Worm (Caenorhabditis elegans) whole organism, young adult: ENCODE data around the gene C04E6.5.

Source experiments
- B0019.2 ChIP-seq: fragments of 200-800 bp; sonication (Bioruptor generic); conservative IDR thresholded peaks from 2 replicates; pipeline ENCODE4 v1.3.6; 2022; ENCODE audit warnings: missing genetic modification reagents, missing genetic modification characterization, missing compliant biosample characterization
- B0261.1 ChIP-seq: sonication (generic microtip); optimal IDR thresholded peaks from 2 replicates; lab custom pipeline; 2016; ENCODE audit warnings: mild to moderate bottlenecking, missing genetic modification characterization, moderate library complexity, missing compliant biosample characterization
- F10E7.11 ChIP-seq: sonication (generic microtip); optimal IDR thresholded peaks from 2 replicates; lab custom pipeline; 2017; ENCODE audit warnings: mild to moderate bottlenecking, missing genetic modification characterization, moderate library complexity, missing compliant biosample characterization
- F22D6.2 ChIP-seq: sonication (generic microtip); optimal IDR thresholded peaks from 2 replicates; lab custom pipeline; 2016; ENCODE audit warnings: mild to moderate bottlenecking, missing genetic modification characterization, missing compliant biosample characterization
- F33H1.4 ChIP-seq: fragments of 200-800 bp; sonication (Bioruptor generic); IDR thresholded peaks from 2 replicates; pipeline ENCODE4 v1.3.6; 2022; ENCODE audit warnings: missing genetic modification reagents, missing genetic modification characterization, missing compliant biosample characterization
- T07F8.4 ChIP-seq: sonication (generic microtip); optimal IDR thresholded peaks from 2 replicates; lab custom pipeline; 2016; ENCODE audit warnings: mild to moderate bottlenecking, missing genetic modification characterization, moderate library complexity, missing compliant biosample characterization
- T26A5.8 ChIP-seq: sonication (generic microtip); optimal IDR thresholded peaks from 2 replicates; lab custom pipeline; 2016; ENCODE audit warnings: missing genetic modification characterization, missing compliant biosample characterization
- Y56A3A.18 ChIP-seq: fragments of 200-800 bp; sonication (Bioruptor generic); IDR thresholded peaks from 2 replicates; pipeline ENCODE4 v1.3.6; 2022; ENCODE audit warnings: missing genetic modification reagents, missing genetic modification characterization, missing compliant biosample characterization
- ZK185.1 ChIP-seq: sonication (generic microtip); optimal IDR thresholded peaks from 2 replicates; lab custom pipeline; 2016; ENCODE audit warnings: mild to moderate bottlenecking, missing genetic modification characterization, missing compliant biosample characterization; ENCODE audit not compliant: poor library complexity, severe bottlenecking
- athp-1 ChIP-seq: sonication (generic microtip); optimal IDR thresholded peaks from 2 replicates; lab custom pipeline; 2017; ENCODE audit warnings: mild to moderate bottlenecking, missing genetic modification characterization, missing compliant biosample characterization
- attf-5 ChIP-seq: fragments of 200-800 bp; sonication (Bioruptor generic); optimal IDR thresholded peaks from 2 replicates; lab custom pipeline; 2018; ENCODE audit warnings: mild to moderate bottlenecking, missing genetic modification characterization, missing compliant biosample characterization
- ceh-79 ChIP-seq: sonication (generic microtip); optimal IDR thresholded peaks from 2 replicates; lab custom pipeline; 2017; ENCODE audit warnings: mild to moderate bottlenecking, missing genetic modification characterization, missing compliant biosample characterization
- dox-1 ChIP-seq: fragments of 200-800 bp; sonication (Bioruptor generic); IDR thresholded peaks from 2 replicates; pipeline ENCODE4 v1.3.6; 2022; ENCODE audit warnings: missing genetic modification reagents, missing genetic modification characterization, missing compliant biosample characterization
- egl-18 ChIP-seq: fragments of 200-800 bp; sonication (Bioruptor generic); IDR thresholded peaks from 2 replicates; pipeline ENCODE4 v1.3.6; 2022; ENCODE audit warnings: missing genetic modification reagents, missing genetic modification characterization, missing compliant biosample characterization
- ekl-4 ChIP-seq: fragments of 200-800 bp; sonication (Bioruptor generic); IDR thresholded peaks from 2 replicates; pipeline ENCODE4 v1.3.6; 2022; ENCODE audit warnings: missing genetic modification reagents, missing genetic modification characterization, missing compliant biosample characterization
- ets-4 ChIP-seq: fragments of 200-800 bp; sonication (Bioruptor generic); optimal IDR thresholded peaks from 2 replicates; lab custom pipeline; 2018; ENCODE audit warnings: mild to moderate bottlenecking, missing genetic modification characterization, missing compliant biosample characterization
- gei-17 ChIP-seq: fragments of 200-800 bp; sonication (Bioruptor generic); optimal IDR thresholded peaks from 2 replicates; lab custom pipeline; 2018; ENCODE audit warnings: mild to moderate bottlenecking, missing genetic modification characterization, missing compliant biosample characterization
- hlh-26 ChIP-seq: fragments of 200-800 bp; sonication (Bioruptor generic); conservative IDR thresholded peaks from 2 replicates; pipeline ENCODE4 v1.3.6; 2022; ENCODE audit warnings: missing genetic modification reagents, missing genetic modification characterization, missing compliant biosample characterization
- hrde-1 ChIP-seq: sonication (generic microtip); optimal IDR thresholded peaks from 2 replicates; lab custom pipeline; 2016; ENCODE audit warnings: missing genetic modification characterization, mild to moderate bottlenecking, missing compliant biosample characterization, moderate library complexity, missing genotype, missing genetic modification reagents, borderline replicate concordance
- hsf-1 ChIP-seq: fragments of 200-800 bp; sonication (Bioruptor generic); IDR thresholded peaks from 2 replicates; pipeline ENCODE4 v1.3.6; 2022; ENCODE audit warnings: missing genetic modification reagents, missing genetic modification characterization, missing compliant biosample characterization
- lin-40 ChIP-seq: sonication (generic microtip); optimal IDR thresholded peaks from 2 replicates; lab custom pipeline; 2016; ENCODE audit warnings: missing genetic modification characterization, mild to moderate bottlenecking, missing compliant biosample characterization, missing genotype, missing genetic modification reagents
- lin-54 ChIP-seq: fragments of 200-800 bp; sonication (Bioruptor generic); optimal IDR thresholded peaks from 2 replicates; lab custom pipeline; 2018; ENCODE audit warnings: mild to moderate bottlenecking, missing genetic modification characterization, missing compliant biosample characterization
- madf-3 ChIP-seq: fragments of 200-800 bp; sonication (Bioruptor generic); IDR thresholded peaks from 2 replicates; pipeline ENCODE4 v1.3.6; 2022; ENCODE audit warnings: missing genetic modification reagents, missing genetic modification characterization, missing compliant biosample characterization
- mcd-1 ChIP-seq: fragments of 200-800 bp; sonication (Bioruptor generic); IDR thresholded peaks from 2 replicates; pipeline ENCODE4 v1.3.6; 2022; ENCODE audit warnings: missing genetic modification reagents, missing genetic modification characterization, missing compliant biosample characterization
- mel-28 ChIP-seq: sonication (generic microtip); optimal IDR thresholded peaks from 2 replicates; lab custom pipeline; 2016; ENCODE audit warnings: borderline replicate concordance, mild to moderate bottlenecking, missing genetic modification characterization, missing compliant biosample characterization
- nfya-1 ChIP-seq: sonication (generic microtip); optimal IDR thresholded peaks from 2 replicates; lab custom pipeline; 2017; ENCODE audit warnings: antibody characterized with exemption, missing compliant biosample characterization, missing genetic modification characterization, borderline replicate concordance; ENCODE audit not compliant: insufficient read depth
- nhr-179 ChIP-seq: sonication (generic microtip); optimal IDR thresholded peaks from 2 replicates; lab custom pipeline; 2016; ENCODE audit warnings: mild to moderate bottlenecking, missing genetic modification characterization, missing compliant biosample characterization
- nhr-90 ChIP-seq: sonication (generic microtip); optimal IDR thresholded peaks from 2 replicates; lab custom pipeline; 2016; ENCODE audit warnings: missing genotype, mild to moderate bottlenecking, missing genetic modification characterization, missing compliant biosample characterization
- pbrm-1 ChIP-seq: fragments of 200-800 bp; sonication (Bioruptor generic); IDR thresholded peaks from 2 replicates; pipeline ENCODE4 v1.3.6; 2022; ENCODE audit warnings: missing genetic modification reagents, missing genetic modification characterization, missing compliant biosample characterization
- rec-8 ChIP-seq, 2 experiments: sonication (generic microtip); optimal IDR thresholded peaks; 2 replicates each; lab custom pipeline; 2016; ENCODE audit warnings: mild to moderate bottlenecking in 2 of 2, missing genetic modification characterization in 2 of 2, missing genetic modification reagents in 2 of 2, missing genotype in 2 of 2, missing biosample characterization in 1 of 2, missing compliant biosample characterization in 1 of 2, moderate library complexity in 1 of 2
- rpc-1 ChIP-seq, 2 experiments: fragments of 150-350 bp in 1 of 2; sonication (generic microtip) in 1 of 2; optimal IDR thresholded peaks; 2 replicates each; lab custom pipeline; 2014 to 2018; ENCODE audit warnings: missing biosample characterization in 1 of 2, missing genetic modification characterization in 1 of 2, missing genetic modification reagents in 1 of 2, missing genotype in 1 of 2
- snpc-1.3 ChIP-seq: sonication (generic microtip); optimal IDR thresholded peaks from 2 replicates; lab custom pipeline; 2017; ENCODE audit warnings: missing genetic modification characterization, mild to moderate bottlenecking, missing compliant biosample characterization, antibody characterized with exemption, moderate library complexity, missing genotype, missing genetic modification reagents; ENCODE audit not compliant: insufficient read depth
- snpc-3.4 ChIP-seq: sonication (generic microtip); optimal IDR thresholded peaks from 2 replicates; lab custom pipeline; 2017; ENCODE audit warnings: missing genetic modification characterization, mild to moderate bottlenecking, missing compliant biosample characterization, antibody characterized with exemption, moderate library complexity, missing genotype, missing genetic modification reagents
- snpc-4 ChIP-seq, 5 experiments: fragments of 150-350 bp in 1 of 5; sonication (generic microtip) in 4 of 5; optimal IDR thresholded peaks; 2 replicates each; lab custom pipeline; 2014 to 2018; ENCODE audit warnings: missing genetic modification characterization in 5 of 5, missing biosample characterization in 3 of 5, antibody characterized with exemption in 2 of 5, mild to moderate bottlenecking in 2 of 5, missing compliant biosample characterization in 2 of 5, missing genotype in 2 of 5, moderate library complexity in 2 of 5, missing genetic modification reagents in 1 of 5
- somi-1 ChIP-seq: fragments of 200-800 bp; sonication (Bioruptor generic); optimal IDR thresholded peaks from 2 replicates; lab custom pipeline; 2018; ENCODE audit warnings: mild to moderate bottlenecking, missing genetic modification characterization, missing compliant biosample characterization
- tbp1 ChIP-seq: fragments of 200-800 bp; sonication (Bioruptor generic); optimal IDR thresholded peaks from 2 replicates; lab custom pipeline; 2018; ENCODE audit warnings: mild to moderate bottlenecking, missing genetic modification characterization, missing compliant biosample characterization
- zfh-2 ChIP-seq: fragments of 200-800 bp; sonication (Bioruptor generic); conservative IDR thresholded peaks from 2 replicates; pipeline ENCODE4 v1.3.6; 2022; ENCODE audit warnings: missing genetic modification reagents, missing genetic modification characterization, missing compliant biosample characterization
- ztf-18 ChIP-seq: sonication (generic microtip); optimal IDR thresholded peaks from 2 replicates; lab custom pipeline; 2016; ENCODE audit warnings: missing genotype, mild to moderate bottlenecking, missing genetic modification characterization, missing compliant biosample characterization
- ztf-22 ChIP-seq: fragments of 200-800 bp; sonication (Bioruptor generic); optimal IDR thresholded peaks from 2 replicates; lab custom pipeline; 2018; ENCODE audit warnings: mild to moderate bottlenecking, missing genetic modification characterization, moderate library complexity, missing compliant biosample characterization
- ztf-25 ChIP-seq: fragments of 200-800 bp; sonication (Bioruptor generic); IDR thresholded peaks from 2 replicates; pipeline ENCODE4 v1.3.6; 2022; ENCODE audit warnings: missing genetic modification reagents, missing genetic modification characterization, missing compliant biosample characterization
- ztf-26 ChIP-seq: sonication (generic microtip); optimal IDR thresholded peaks from 2 replicates; lab custom pipeline; 2017; ENCODE audit warnings: missing genetic modification characterization, missing compliant biosample characterization
- ztf-28 ChIP-seq: fragments of 200-800 bp; sonication (Bioruptor generic); IDR thresholded peaks from 2 replicates; pipeline ENCODE4 v1.3.6; 2022; ENCODE audit warnings: missing genetic modification reagents, missing genetic modification characterization, missing compliant biosample characterization
- ztf-3 ChIP-seq: fragments of 200-800 bp; sonication (Bioruptor generic); optimal IDR thresholded peaks from 2 replicates; lab custom pipeline; 2018; ENCODE audit warnings: mild to moderate bottlenecking, missing genetic modification characterization, missing compliant biosample characterization

The C04E6.5 gene

ce11 chrV:5906252-5906651 is 4.3 kb downstream of the C04E6.5 start, which contains the start of gene srd-15:
TSS of gene srd-15 (minus strand) at chrV:5906352.
- TF ChIP-seq nfya-1 (no peak), mel-28 (tag; lab: Kevin White, UChicago) (no peak), ztf-28 (no peak), ztf-3 (GFP tag; lab: Kevin White, UChicago) (no peak), ekl-4 (GFP tag; lab: Robert Waterston, UW) (no peak), ztf-22 (no peak), pbrm-1 (no peak), lin-54 (GFP tag; lab: Kevin White, UChicago) (no peak), ztf-26 (tag; lab: Kevin White, UChicago) (no peak), nhr-90 (no peak), zfh-2 (GFP tag; lab: Robert Waterston, UW) (no peak), tbp1 (no peak), egl-18 (GFP tag; lab: Robert Waterston, UW) (no peak)
- TF ChIP-seq, all 124 proteins: peak for 0

- TF ChIP-seq gei-17 (GFP tag; lab: Kevin White, UChicago), result no peak
Measured at ce11 chrV:5907090-5907489, 5.2 kb downstream of the C04E6.5 start, which contains the start of gene C04E6.4. TSS of gene C04E6.4 (plus strand) at chrV:5907390.

- no peak for TF ChIP-seq rpc-1 (optimal IDR thresholded peaks at IDR 0.05; lab: Kevin White, UChicago)
- no peak for TF ChIP-seq rpc-1 (tag; optimal IDR thresholded peaks at IDR 0.05; lab: Kevin White, UChicago)
- TF ChIP-seq ztf-18 (tag; lab: Kevin White, UChicago), result no peak
- no peak for TF ChIP-seq madf-3 (GFP tag; lab: Robert Waterston, UW)
- no peak for TF ChIP-seq snpc-4 (GFP tag; optimal IDR thresholded peaks at IDR 0.05; lab: Kevin White, UChicago)
- TF ChIP-seq snpc-4 (tag; optimal IDR thresholded peaks at IDR 0.05; lab: Kevin White, UChicago), result no peak
- no peak for TF ChIP-seq F10E7.11 (tag; lab: Kevin White, UChicago)
- TF ChIP-seq zfh-2 (GFP tag; lab: Robert Waterston, UW), result no peak
- TF ChIP-seq ceh-79 (tag; lab: Kevin White, UChicago), result no peak
- TF ChIP-seq nhr-179 (tag; lab: Kevin White, UChicago), result no peak
- TF ChIP-seq Y56A3A.18 (GFP tag; lab: Robert Waterston, UW), result no peak
- TF ChIP-seq rec-8 (tag; optimal IDR thresholded peaks at IDR 0.05; lab: Kevin White, UChicago), result no peak
- no peak for TF ChIP-seq somi-1 (GFP tag; lab: Kevin White, UChicago)
- TF ChIP-seq hrde-1 (tag; lab: Kevin White, UChicago), result no peak
- TF ChIP-seq ZK185.1 (tag; lab: Kevin White, UChicago), result no peak
- TF ChIP-seq F33H1.4, result no peak
- TF ChIP-seq B0261.1 (tag; lab: Kevin White, UChicago), result no peak
- TF ChIP-seq hlh-26 (GFP tag; lab: Robert Waterston, UW), result no peak
- no peak for TF ChIP-seq T26A5.8 (tag; lab: Kevin White, UChicago)
- no peak for TF ChIP-seq mcd-1 (GFP tag; lab: Robert Waterston, UW)
- no peak for TF ChIP-seq ztf-25
- no peak for TF ChIP-seq lin-40 (tag; lab: Kevin White, UChicago)
Measured at ce11 chrV:5912426-5912825, 10.5 kb downstream of the C04E6.5 start, which contains the start of gene C04E6.13. TSS of gene C04E6.13 (plus strand) at chrV:5912726.

ce11 chrV:5916862-5917261 is 14.9 kb downstream of the C04E6.5 start:
- no peak for TF ChIP-seq F22D6.2
- TF ChIP-seq B0019.2 (GFP tag; lab: Robert Waterston, UW), result no peak
- no peak for TF ChIP-seq gei-17 (GFP tag; lab: Kevin White, UChicago)
- no peak for TF ChIP-seq T07F8.4 (tag; lab: Kevin White, UChicago)
- no peak for TF ChIP-seq snpc-3.4 (tag; lab: Kevin White, UChicago)
- TF ChIP-seq hsf-1 (GFP tag; lab: Robert Waterston, UW), result no peak
- TF ChIP-seq attf-5 (GFP tag; lab: Kevin White, UChicago), result no peak
- TF ChIP-seq dox-1 (GFP tag; lab: Robert Waterston, UW), result no peak
- TF ChIP-seq ztf-22, result no peak
- TF ChIP-seq snpc-1.3 (tag; lab: Kevin White, UChicago), result no peak
- no peak for TF ChIP-seq ets-4 (GFP tag; lab: Kevin White, UChicago)
- no peak for TF ChIP-seq athp-1 (tag; lab: Kevin White, UChicago)
